Worm (Caenorhabditis elegans) whole organism, L2 larva: ENCODE measurements around the gene srw-99.

ENCODE experiments used
- C34F6.9 ChIP-seq: fragments of 150-350 bp; optimal IDR thresholded peaks from 2 replicates; lab custom pipeline; 2014; ENCODE audit warnings: missing biosample characterization, missing genetic modification characterization
- R02D3.7 ChIP-seq: fragments of 150-350 bp; optimal IDR thresholded peaks from 2 replicates; lab custom pipeline; 2014; ENCODE audit warnings: missing biosample characterization, missing genetic modification characterization
- Y55F3AM.14 ChIP-seq: fragments of 200-800 bp; sonication (Bioruptor generic); optimal IDR thresholded peaks from 2 replicates; lab custom pipeline; 2018; ENCODE audit warnings: mild to moderate bottlenecking, missing genetic modification characterization, missing compliant biosample characterization
- ZK546.5 ChIP-seq: sonication (generic microtip); optimal IDR thresholded peaks from 2 replicates; lab custom pipeline; 2017; ENCODE audit warnings: missing biosample characterization, missing genetic modification characterization
- alr-1 ChIP-seq: fragments of 150-350 bp; optimal IDR thresholded peaks from 2 replicates; lab custom pipeline; 2014; ENCODE audit warnings: missing biosample characterization, missing genetic modification characterization
- aly-2 ChIP-seq: fragments of 150-350 bp; optimal IDR thresholded peaks from 2 replicates; lab custom pipeline; 2014; ENCODE audit warnings: missing biosample characterization, missing genetic modification characterization
- ama-1 ChIP-seq: fragments of 150-350 bp; optimal IDR thresholded peaks from 2 replicates; lab custom pipeline; 2018; ENCODE audit warnings: inconsistent platforms
- blmp-1 ChIP-seq: sonication (generic microtip); optimal IDR thresholded peaks from 2 replicates; lab custom pipeline; 2017; ENCODE audit warnings: missing genetic modification characterization, mild to moderate bottlenecking, missing compliant biosample characterization, antibody characterized with exemption, moderate library complexity; ENCODE audit not compliant: insufficient read depth
- ceh-16 ChIP-seq: fragments of 150-350 bp; optimal IDR thresholded peaks from 2 replicates; lab custom pipeline; 2014; ENCODE audit warnings: missing biosample characterization, missing genetic modification characterization
- crh-2 ChIP-seq: sonication (generic microtip); optimal IDR thresholded peaks from 2 replicates; lab custom pipeline; 2017; ENCODE audit warnings: missing biosample characterization, missing genetic modification characterization
- elt-1 ChIP-seq: fragments of 150-350 bp; optimal IDR thresholded peaks from 2 replicates; lab custom pipeline; 2014; ENCODE audit warnings: missing biosample characterization, missing genetic modification characterization
- fos-1 ChIP-seq: fragments of 150-350 bp; optimal IDR thresholded peaks from 2 replicates; lab custom pipeline; 2014; ENCODE audit warnings: missing biosample characterization, missing genetic modification characterization
- gmeb-1 ChIP-seq: fragments of 150-350 bp; optimal IDR thresholded peaks from 2 replicates; lab custom pipeline; 2014; ENCODE audit warnings: missing biosample characterization, missing genetic modification characterization
- lin-11 ChIP-seq: fragments of 150-350 bp; sonication (generic microtip); optimal IDR thresholded peaks from 2 replicates; lab custom pipeline; 2014; ENCODE audit warnings: missing biosample characterization, missing genetic modification characterization, inconsistent platforms, mixed read lengths
- lin-13 ChIP-seq: fragments of 150-350 bp; optimal IDR thresholded peaks from 2 replicates; lab custom pipeline; 2014; ENCODE audit warnings: missing biosample characterization, missing genetic modification reagents, missing genetic modification characterization
- lsy-2 ChIP-seq, 2 experiments: fragments of 150-350 bp in 1 of 2; sonication (generic microtip) in 1 of 2; optimal IDR thresholded peaks; 2 replicates each; lab custom pipeline; 2014 to 2017; ENCODE audit warnings: missing biosample characterization in 2 of 2, missing genetic modification characterization in 2 of 2
- mab-5 ChIP-seq: fragments of 150-350 bp; optimal IDR thresholded peaks from 2 replicates; lab custom pipeline; 2014; ENCODE audit warnings: missing biosample characterization, missing genetic modification characterization
- mdl-1 ChIP-seq, 2 experiments: fragments of 150-350 bp in 1 of 2; sonication (generic microtip) in 1 of 2; optimal IDR thresholded peaks; 2 replicates each; lab custom pipeline; 2017; ENCODE audit warnings: missing biosample characterization in 2 of 2, missing genetic modification characterization in 2 of 2
- nhr-10 ChIP-seq: sonication (generic microtip); optimal IDR thresholded peaks from 2 replicates; lab custom pipeline; 2017; ENCODE audit warnings: missing biosample characterization, missing genetic modification characterization
- nhr-11 ChIP-seq: fragments of 150-350 bp; optimal IDR thresholded peaks from 2 replicates; lab custom pipeline; 2014; ENCODE audit warnings: missing biosample characterization, missing genetic modification characterization
- nhr-12 ChIP-seq: fragments of 150-350 bp; optimal IDR thresholded peaks from 2 replicates; lab custom pipeline; 2014; ENCODE audit warnings: missing biosample characterization, missing genetic modification characterization
- nhr-129 ChIP-seq: fragments of 150-350 bp; optimal IDR thresholded peaks from 2 replicates; lab custom pipeline; 2014; ENCODE audit warnings: missing biosample characterization, missing genetic modification characterization
- nhr-23 ChIP-seq: fragments of 150-350 bp; optimal IDR thresholded peaks from 2 replicates; lab custom pipeline; 2014; ENCODE audit warnings: missing biosample characterization, missing genetic modification reagents, missing genetic modification characterization
- nhr-25 ChIP-seq: fragments of 150-350 bp; sonication (generic microtip); optimal IDR thresholded peaks from 3 replicates; lab custom pipeline; 2014; ENCODE audit warnings: missing biosample characterization, missing genetic modification characterization
- nhr-6 ChIP-seq: fragments of 150-350 bp; optimal IDR thresholded peaks from 2 replicates; lab custom pipeline; 2014; ENCODE audit warnings: missing biosample characterization, missing genetic modification characterization
- nhr-77 ChIP-seq: fragments of 150-350 bp; optimal IDR thresholded peaks from 2 replicates; lab custom pipeline; 2014; ENCODE audit warnings: missing biosample characterization, missing genetic modification characterization
- peb-1 ChIP-seq: fragments of 150-350 bp; optimal IDR thresholded peaks from 2 replicates; lab custom pipeline; 2014; ENCODE audit warnings: missing biosample characterization, missing genetic modification characterization
- skn-1 ChIP-seq: sonication (generic microtip); optimal IDR thresholded peaks from 2 replicates; lab custom pipeline; 2017; ENCODE audit warnings: missing biosample characterization, missing genetic modification characterization
- sma-3 ChIP-seq: sonication (generic microtip); optimal IDR thresholded peaks from 2 replicates; lab custom pipeline; 2016; ENCODE audit warnings: missing genetic modification reagents, missing genetic modification characterization, missing compliant biosample characterization
- snpc-4 ChIP-seq: fragments of 150-350 bp; optimal IDR thresholded peaks from 2 replicates; lab custom pipeline; 2014; ENCODE audit warnings: missing biosample characterization, missing genetic modification characterization
- unc-39 ChIP-seq: fragments of 150-350 bp; optimal IDR thresholded peaks from 2 replicates; lab custom pipeline; 2014; ENCODE audit warnings: missing biosample characterization, missing genetic modification characterization
- unc-55 ChIP-seq: fragments of 150-350 bp; sonication (generic microtip); optimal IDR thresholded peaks from 3 replicates; lab custom pipeline; 2014; ENCODE audit warnings: missing biosample characterization, missing genetic modification reagents, missing genetic modification characterization
- unc-62 ChIP-seq: fragments of 150-350 bp; optimal IDR thresholded peaks from 2 replicates; lab custom pipeline; 2014; ENCODE audit warnings: missing biosample characterization, missing genetic modification reagents, missing genetic modification characterization
- ztf-11 ChIP-seq: sonication (generic microtip); optimal IDR thresholded peaks from 2 replicates; lab custom pipeline; 2017; ENCODE audit warnings: missing biosample characterization, missing genetic modification characterization
- ztf-4 ChIP-seq: fragments of 150-350 bp; optimal IDR thresholded peaks from 2 replicates; lab custom pipeline; 2014; ENCODE audit warnings: missing biosample characterization, missing genetic modification characterization

Gene srw-99

ce11 chrV:1749053-1749452, 40.5 kb downstream of the srw-99 start, which contains the start of gene ZK697.8:
Gene ZK697.8 (minus strand): TSS chrV:1749153.
- no peak for TF ChIP-seq unc-55 (GFP tag; lab: Kevin White, UChicago)
- no peak for TF ChIP-seq lin-11 (tag; lab: Kevin White, UChicago)
- no peak for TF ChIP-seq snpc-4
- no peak for TF ChIP-seq ZK546.5 (tag; lab: Kevin White, UChicago)

DNA sequence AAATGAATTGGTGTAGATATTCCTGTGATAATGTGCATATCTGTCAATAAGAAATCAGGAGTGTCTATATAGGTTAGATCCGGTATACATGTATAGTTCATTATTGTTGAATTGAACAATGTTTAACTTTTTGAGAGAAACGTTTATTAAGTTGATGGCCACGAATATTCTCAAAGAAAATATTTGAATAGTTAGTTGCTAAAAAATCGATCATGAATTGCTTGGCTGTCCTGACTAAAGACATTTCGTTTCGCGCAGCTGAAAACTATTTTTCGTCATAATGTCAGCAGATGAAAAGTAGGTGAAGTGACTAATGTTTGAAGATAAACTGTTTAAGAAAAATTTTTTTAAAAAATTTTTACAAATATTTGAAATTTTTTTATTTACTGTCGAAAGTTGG, 42.9 kb downstream of the srw-99 start, which contains the start of gene srh-199:
srh-199 (minus strand) TSS at position 101 of the 400 bp plus-strand sequence.
- TF ChIP-seq C34F6.9 (tag; lab: Kevin White, UChicago) (no peak), elt-1 (tag; lab: Kevin White, UChicago) (no peak), nhr-6 (tag; lab: Kevin White, UChicago) (no peak), ztf-11 (no peak), unc-62 (GFP tag; lab: Kevin White, UChicago) (no peak), nhr-10 (tag; lab: Kevin White, UChicago) (no peak), lin-13 (GFP tag; lab: Kevin White, UChicago) (no peak), mab-5 (tag; lab: Kevin White, UChicago) (no peak), ama-1 (lab: Kevin White, UChicago) (no peak), ztf-4 (tag; lab: Kevin White, UChicago) (no peak), lsy-2 (tag; optimal IDR thresholded peaks at IDR 0.05; lab: Kevin White, UChicago) (no peak), gmeb-1 (tag; lab: Kevin White, UChicago) (no peak), nhr-25 (tag; lab: Kevin White, UChicago) (no peak)

- TF ChIP-seq lin-11 (tag; lab: Kevin White, UChicago) = no peak
- no peak for TF ChIP-seq nhr-11 (tag; lab: Kevin White, UChicago)
- no peak for TF ChIP-seq nhr-6 (tag; lab: Kevin White, UChicago)
- TF ChIP-seq nhr-23 = no peak
- TF ChIP-seq R02D3.7 (tag; lab: Kevin White, UChicago) = no peak
- TF ChIP-seq nhr-77 (tag; lab: Kevin White, UChicago) = no peak
- no peak for TF ChIP-seq mdl-1 (tag; optimal IDR thresholded peaks at IDR 0.05; lab: Kevin White, UChicago)
- no peak for TF ChIP-seq sma-3 (GFP tag; lab: Kevin White, UChicago)
- TF ChIP-seq nhr-129 (tag; lab: Kevin White, UChicago) = no peak
- TF ChIP-seq Y55F3AM.14 (GFP tag; lab: Kevin White, UChicago) = no peak
- TF ChIP-seq aly-2 (tag; lab: Kevin White, UChicago) = no peak
- no peak for TF ChIP-seq blmp-1 (tag; lab: Kevin White, UChicago)
- TF ChIP-seq peb-1 = no peak
- no peak for TF ChIP-seq nhr-10 (tag; lab: Kevin White, UChicago)
- no peak for TF ChIP-seq crh-2 (tag; lab: Kevin White, UChicago)
- no peak for TF ChIP-seq ZK546.5 (tag; lab: Kevin White, UChicago)
- TF ChIP-seq ceh-16 = no peak
- no peak for TF ChIP-seq unc-62 (GFP tag; lab: Kevin White, UChicago)
- no peak for TF ChIP-seq skn-1
Measured at ce11 chrV:1752496-1752895, 44.0 kb downstream of the srw-99 start, which contains the start of gene ZK697.1. Gene ZK697.1 (plus strand): TSS chrV:1752796.

DNA sequence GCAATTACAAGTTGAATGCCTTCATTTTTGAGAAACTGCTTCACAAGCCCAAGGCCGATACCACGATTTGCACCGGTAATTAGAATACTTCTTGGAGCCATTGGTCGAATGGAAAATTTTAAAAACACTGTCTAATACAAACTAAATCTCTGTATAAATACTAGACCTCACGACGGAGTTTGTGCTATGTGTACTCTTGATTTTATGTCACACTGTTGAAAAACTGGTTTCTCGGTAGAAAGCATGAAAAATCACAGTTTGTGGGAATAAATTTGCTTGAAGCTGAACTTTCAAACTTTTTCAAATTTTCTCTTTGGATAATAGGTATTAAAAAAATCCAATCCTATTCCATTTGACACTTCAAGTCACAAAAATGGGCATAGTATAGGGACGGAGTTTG, 47.0 kb downstream of the srw-99 start, which contains the start of gene ZK697.14:
ZK697.14 (minus strand) TSS at position 101 of the 400 bp plus-strand sequence.
- TF ChIP-seq lin-13 (GFP tag; lab: Kevin White, UChicago) = no peak
- no peak for TF ChIP-seq mdl-1 (tag; optimal IDR thresholded peaks at IDR 0.05; lab: Kevin White, UChicago)
- no peak for TF ChIP-seq ztf-4 (tag; lab: Kevin White, UChicago)
- TF ChIP-seq nhr-12 = no peak
- TF ChIP-seq lin-11 (tag; lab: Kevin White, UChicago) = no peak
- no peak for TF ChIP-seq unc-39 (tag; lab: Kevin White, UChicago)
- no peak for TF ChIP-seq R02D3.7 (tag; lab: Kevin White, UChicago)

- TF ChIP-seq fos-1 (tag; lab: Kevin White, UChicago) (no peak), lsy-2 (tag; optimal IDR thresholded peaks at IDR 0.05; lab: Kevin White, UChicago) (no peak), nhr-25 (tag; lab: Kevin White, UChicago) (no peak), peb-1 (no peak), nhr-12 (no peak), alr-1 (no peak), mab-5 (tag; lab: Kevin White, UChicago) (no peak)
Measured at ce11 chrV:1756099-1756498, 47.6 kb downstream of the srw-99 start.
